Worm (Caenorhabditis elegans) whole organism, L2 larva: ENCODE results near the gene ZK1248.20.

Source experiments
- C34F6.9 ChIP-seq: fragments of 150-350 bp; optimal IDR thresholded peaks from 2 replicates; lab custom pipeline; 2014; ENCODE audit warnings: missing biosample characterization, missing genetic modification characterization
- F13H6.1 ChIP-seq: sonication (generic microtip); optimal IDR thresholded peaks from 2 replicates; lab custom pipeline; 2016; ENCODE audit warnings: missing genetic modification characterization, missing compliant biosample characterization
- R02D3.7 ChIP-seq: fragments of 150-350 bp; optimal IDR thresholded peaks from 2 replicates; lab custom pipeline; 2014; ENCODE audit warnings: missing biosample characterization, missing genetic modification characterization
- Y55F3AM.14 ChIP-seq: fragments of 200-800 bp; sonication (Bioruptor generic); optimal IDR thresholded peaks from 2 replicates; lab custom pipeline; 2018; ENCODE audit warnings: mild to moderate bottlenecking, missing genetic modification characterization, missing compliant biosample characterization
- ZK546.5 ChIP-seq: sonication (generic microtip); optimal IDR thresholded peaks from 2 replicates; lab custom pipeline; 2017; ENCODE audit warnings: missing biosample characterization, missing genetic modification characterization
- alr-1 ChIP-seq: fragments of 150-350 bp; optimal IDR thresholded peaks from 2 replicates; lab custom pipeline; 2014; ENCODE audit warnings: missing biosample characterization, missing genetic modification characterization
- aly-2 ChIP-seq: fragments of 150-350 bp; optimal IDR thresholded peaks from 2 replicates; lab custom pipeline; 2014; ENCODE audit warnings: missing biosample characterization, missing genetic modification characterization
- ama-1 ChIP-seq: fragments of 150-350 bp; optimal IDR thresholded peaks from 2 replicates; lab custom pipeline; 2018; ENCODE audit warnings: inconsistent platforms
- blmp-1 ChIP-seq: sonication (generic microtip); optimal IDR thresholded peaks from 2 replicates; lab custom pipeline; 2017; ENCODE audit warnings: missing genetic modification characterization, mild to moderate bottlenecking, missing compliant biosample characterization, antibody characterized with exemption, moderate library complexity; ENCODE audit not compliant: insufficient read depth
- ceh-16 ChIP-seq: fragments of 150-350 bp; optimal IDR thresholded peaks from 2 replicates; lab custom pipeline; 2014; ENCODE audit warnings: missing biosample characterization, missing genetic modification characterization
- ceh-82 ChIP-seq: fragments of 150-350 bp; optimal IDR thresholded peaks from 2 replicates; lab custom pipeline; 2014; ENCODE audit warnings: missing biosample characterization, missing genetic modification characterization
- crh-2 ChIP-seq: sonication (generic microtip); optimal IDR thresholded peaks from 2 replicates; lab custom pipeline; 2017; ENCODE audit warnings: missing biosample characterization, missing genetic modification characterization
- dmd-4 ChIP-seq: sonication (generic microtip); optimal IDR thresholded peaks from 2 replicates; lab custom pipeline; 2017; ENCODE audit warnings: missing biosample characterization, missing genetic modification characterization
- egl-27 ChIP-seq: sonication (generic microtip); optimal IDR thresholded peaks from 3 replicates; lab custom pipeline; 2017; ENCODE audit warnings: missing biosample characterization, missing genetic modification reagents, missing genetic modification characterization
- elt-1 ChIP-seq: fragments of 150-350 bp; optimal IDR thresholded peaks from 2 replicates; lab custom pipeline; 2014; ENCODE audit warnings: missing biosample characterization, missing genetic modification characterization
- elt-3 ChIP-seq: sonication (generic microtip); optimal IDR thresholded peaks from 2 replicates; lab custom pipeline; 2017; ENCODE audit warnings: missing biosample characterization, missing genetic modification characterization
- fos-1 ChIP-seq: fragments of 150-350 bp; optimal IDR thresholded peaks from 2 replicates; lab custom pipeline; 2014; ENCODE audit warnings: missing biosample characterization, missing genetic modification characterization
- gmeb-1 ChIP-seq: fragments of 150-350 bp; optimal IDR thresholded peaks from 2 replicates; lab custom pipeline; 2014; ENCODE audit warnings: missing biosample characterization, missing genetic modification characterization
- lin-11 ChIP-seq: fragments of 150-350 bp; sonication (generic microtip); optimal IDR thresholded peaks from 2 replicates; lab custom pipeline; 2014; ENCODE audit warnings: missing biosample characterization, missing genetic modification characterization, inconsistent platforms, mixed read lengths
- lin-13 ChIP-seq: fragments of 150-350 bp; optimal IDR thresholded peaks from 2 replicates; lab custom pipeline; 2014; ENCODE audit warnings: missing biosample characterization, missing genetic modification reagents, missing genetic modification characterization
- lin-39 ChIP-seq: fragments of 150-350 bp; optimal IDR thresholded peaks from 2 replicates; lab custom pipeline; 2014; ENCODE audit warnings: missing biosample characterization, missing genetic modification reagents, missing genetic modification characterization
- lsy-2 ChIP-seq, 2 experiments: fragments of 150-350 bp in 1 of 2; sonication (generic microtip) in 1 of 2; optimal IDR thresholded peaks; 2 replicates each; lab custom pipeline; 2014 to 2017; ENCODE audit warnings: missing biosample characterization in 2 of 2, missing genetic modification characterization in 2 of 2
- mab-5 ChIP-seq: fragments of 150-350 bp; optimal IDR thresholded peaks from 2 replicates; lab custom pipeline; 2014; ENCODE audit warnings: missing biosample characterization, missing genetic modification characterization
- mbf-1 ChIP-seq: sonication (generic microtip); optimal IDR thresholded peaks from 2 replicates; lab custom pipeline; 2017; ENCODE audit warnings: missing biosample characterization, missing genetic modification characterization
- mdl-1 ChIP-seq, 2 experiments: fragments of 150-350 bp in 1 of 2; sonication (generic microtip) in 1 of 2; optimal IDR thresholded peaks; 2 replicates each; lab custom pipeline; 2017; ENCODE audit warnings: missing biosample characterization in 2 of 2, missing genetic modification characterization in 2 of 2
- nhr-10 ChIP-seq: sonication (generic microtip); optimal IDR thresholded peaks from 2 replicates; lab custom pipeline; 2017; ENCODE audit warnings: missing biosample characterization, missing genetic modification characterization
- nhr-11 ChIP-seq: fragments of 150-350 bp; optimal IDR thresholded peaks from 2 replicates; lab custom pipeline; 2014; ENCODE audit warnings: missing biosample characterization, missing genetic modification characterization
- nhr-12 ChIP-seq: fragments of 150-350 bp; optimal IDR thresholded peaks from 2 replicates; lab custom pipeline; 2014; ENCODE audit warnings: missing biosample characterization, missing genetic modification characterization
- nhr-129 ChIP-seq: fragments of 150-350 bp; optimal IDR thresholded peaks from 2 replicates; lab custom pipeline; 2014; ENCODE audit warnings: missing biosample characterization, missing genetic modification characterization
- nhr-21 ChIP-seq: fragments of 150-350 bp; optimal IDR thresholded peaks from 2 replicates; lab custom pipeline; 2014; ENCODE audit warnings: missing biosample characterization, missing genetic modification characterization
- nhr-23 ChIP-seq: fragments of 150-350 bp; optimal IDR thresholded peaks from 2 replicates; lab custom pipeline; 2014; ENCODE audit warnings: missing biosample characterization, missing genetic modification reagents, missing genetic modification characterization
- nhr-237 ChIP-seq: fragments of 150-350 bp; optimal IDR thresholded peaks from 2 replicates; lab custom pipeline; 2014; ENCODE audit warnings: missing biosample characterization, missing genetic modification characterization
- nhr-25 ChIP-seq: fragments of 150-350 bp; sonication (generic microtip); optimal IDR thresholded peaks from 3 replicates; lab custom pipeline; 2014; ENCODE audit warnings: missing biosample characterization, missing genetic modification characterization
- nhr-6 ChIP-seq: fragments of 150-350 bp; optimal IDR thresholded peaks from 2 replicates; lab custom pipeline; 2014; ENCODE audit warnings: missing biosample characterization, missing genetic modification characterization
- nhr-77 ChIP-seq: fragments of 150-350 bp; optimal IDR thresholded peaks from 2 replicates; lab custom pipeline; 2014; ENCODE audit warnings: missing biosample characterization, missing genetic modification characterization
- peb-1 ChIP-seq: fragments of 150-350 bp; optimal IDR thresholded peaks from 2 replicates; lab custom pipeline; 2014; ENCODE audit warnings: missing biosample characterization, missing genetic modification characterization
- sem-4 ChIP-seq: fragments of 150-350 bp; optimal IDR thresholded peaks from 2 replicates; lab custom pipeline; 2014; ENCODE audit warnings: missing biosample characterization, missing genetic modification reagents, missing genetic modification characterization
- skn-1 ChIP-seq: sonication (generic microtip); optimal IDR thresholded peaks from 2 replicates; lab custom pipeline; 2017; ENCODE audit warnings: missing biosample characterization, missing genetic modification characterization
- sma-3 ChIP-seq: sonication (generic microtip); optimal IDR thresholded peaks from 2 replicates; lab custom pipeline; 2016; ENCODE audit warnings: missing genetic modification reagents, missing genetic modification characterization, missing compliant biosample characterization
- sma-9 ChIP-seq, 2 experiments: fragments of 150-350 bp in 1 of 2; sonication (generic microtip) in 1 of 2; optimal IDR thresholded peaks; 2 replicates each; lab custom pipeline; 2014 to 2016; ENCODE audit warnings: missing genetic modification characterization in 2 of 2, mild to moderate bottlenecking in 1 of 2, missing biosample characterization in 1 of 2, missing compliant biosample characterization in 1 of 2, missing genetic modification reagents in 1 of 2, moderate library complexity in 1 of 2
- snpc-4 ChIP-seq: fragments of 150-350 bp; optimal IDR thresholded peaks from 2 replicates; lab custom pipeline; 2014; ENCODE audit warnings: missing biosample characterization, missing genetic modification characterization
- unc-39 ChIP-seq: fragments of 150-350 bp; optimal IDR thresholded peaks from 2 replicates; lab custom pipeline; 2014; ENCODE audit warnings: missing biosample characterization, missing genetic modification characterization
- unc-55 ChIP-seq: fragments of 150-350 bp; sonication (generic microtip); optimal IDR thresholded peaks from 3 replicates; lab custom pipeline; 2014; ENCODE audit warnings: missing biosample characterization, missing genetic modification reagents, missing genetic modification characterization
- unc-62 ChIP-seq: fragments of 150-350 bp; optimal IDR thresholded peaks from 2 replicates; lab custom pipeline; 2014; ENCODE audit warnings: missing biosample characterization, missing genetic modification reagents, missing genetic modification characterization
- zag-1 ChIP-seq: fragments of 150-350 bp; optimal IDR thresholded peaks from 2 replicates; lab custom pipeline; 2014; ENCODE audit warnings: missing biosample characterization, missing genetic modification characterization
- ztf-1 ChIP-seq: fragments of 200-800 bp; sonication (Bioruptor generic); conservative IDR thresholded peaks from 2 replicates; pipeline ENCODE4 v1.3.6; 2022; ENCODE audit warnings: missing genetic modification characterization, missing compliant biosample characterization
- ztf-11 ChIP-seq: sonication (generic microtip); optimal IDR thresholded peaks from 2 replicates; lab custom pipeline; 2017; ENCODE audit warnings: missing biosample characterization, missing genetic modification characterization
- ztf-4 ChIP-seq: fragments of 150-350 bp; optimal IDR thresholded peaks from 2 replicates; lab custom pipeline; 2014; ENCODE audit warnings: missing biosample characterization, missing genetic modification characterization

The ZK1248.20 gene

DNA sequence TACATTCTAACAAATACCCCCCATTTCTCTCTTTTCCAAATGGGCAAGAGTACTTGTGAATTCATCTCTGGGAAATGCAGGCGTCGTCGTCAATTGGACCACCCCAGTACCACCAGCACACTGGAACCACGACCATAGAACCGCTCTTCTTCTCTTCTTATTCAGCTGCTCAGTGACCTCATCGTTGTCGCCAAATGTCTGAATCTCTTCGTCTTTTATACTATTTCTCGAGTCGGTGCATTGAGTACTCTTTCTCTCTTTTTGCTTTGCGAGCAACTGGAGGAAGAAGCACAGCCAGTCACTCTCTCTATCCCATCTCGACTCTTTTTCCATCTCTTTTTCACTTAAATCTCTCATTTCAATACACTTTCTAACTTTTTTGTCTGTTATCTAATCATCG is 36.6 kb upstream of the ZK1248.20 start (continued):
- no peak for TF ChIP-seq peb-1 (tag; lab: Kevin White, UChicago)

DNA sequence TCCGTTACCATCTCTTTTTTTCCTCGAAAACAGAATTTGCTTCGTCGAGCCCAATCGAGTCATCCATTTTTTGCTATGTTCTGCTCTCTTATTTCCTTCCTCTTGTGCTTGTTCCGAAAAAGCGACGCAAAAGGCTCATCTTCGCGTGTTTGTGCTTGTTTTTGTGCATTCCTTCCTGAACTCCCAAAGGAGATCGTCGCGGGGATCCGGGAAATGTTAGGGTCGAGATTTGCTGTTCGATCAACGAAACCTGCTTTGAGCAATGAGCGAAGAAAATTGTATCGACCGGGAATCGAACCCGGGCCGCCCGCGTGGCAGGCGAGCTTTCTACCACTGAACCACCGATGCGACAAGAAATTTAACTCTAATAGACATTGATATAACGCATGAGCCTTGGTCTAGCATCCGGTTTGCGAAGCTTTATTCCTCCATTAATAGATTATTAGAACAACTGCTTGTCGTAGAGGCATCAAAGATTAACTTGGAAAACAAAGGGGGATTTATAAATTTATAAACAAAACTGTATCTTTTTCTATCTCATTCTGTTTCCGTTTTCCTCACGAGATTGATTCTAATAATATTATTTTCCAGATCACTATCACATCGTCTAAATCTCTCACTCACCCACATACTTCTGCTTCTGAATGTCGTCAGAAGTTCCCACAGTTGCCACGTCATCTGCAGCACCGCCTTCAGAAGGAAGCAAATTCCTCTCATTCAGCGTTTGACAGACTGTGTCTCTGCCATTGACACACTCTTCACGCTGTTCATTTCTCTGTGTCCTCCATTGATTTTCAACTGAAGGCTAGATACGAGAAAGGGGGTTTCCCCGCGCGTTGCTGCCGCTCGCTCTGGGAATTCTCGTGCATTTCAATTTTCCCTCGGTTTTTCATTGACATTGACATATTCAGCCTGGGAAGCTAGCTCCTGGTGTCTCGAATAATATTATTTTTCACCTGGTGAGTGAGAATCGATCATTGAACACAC is 34.2 kb upstream of the ZK1248.20 start, which contains the start of gene K05F1.6:
Gene K05F1.6, plus strand, starts transcription at position 586 of the 987 bp plus-strand sequence.
- peak; percentile 62 for TF ChIP-seq sma-9 (GFP tag; optimal IDR thresholded peaks at IDR 0.05; lab: Kevin White, UChicago)
- TF ChIP-seq sma-9 (tag; optimal IDR thresholded peaks at IDR 0.05; lab: Kevin White, UChicago), result no peak
- TF ChIP-seq nhr-25 (tag; lab: Kevin White, UChicago), result no peak
- TF ChIP-seq ztf-1 (GFP tag; lab: Robert Waterston, UW), result no peak
- TF ChIP-seq unc-39, result no peak
- TF ChIP-seq lin-39 (tag; lab: Kevin White, UChicago), result no peak
- peak; percentile 29 for TF ChIP-seq fos-1 (tag; lab: Kevin White, UChicago)
- TF ChIP-seq F13H6.1, result peak; percentile 68
- TF ChIP-seq C34F6.9 (tag; lab: Kevin White, UChicago), result peak; percentile 21
- peak; percentile 48 for TF ChIP-seq lin-11 (tag; lab: Kevin White, UChicago)
- peak; percentile 10 for TF ChIP-seq unc-55
- no peak for TF ChIP-seq peb-1 (tag; lab: Kevin White, UChicago)
- peak; percentile 70 for TF ChIP-seq Y55F3AM.14 (GFP tag; lab: Kevin White, UChicago)
- TF ChIP-seq ztf-4 (tag; lab: Kevin White, UChicago), result no peak
- TF ChIP-seq sem-4 (tag; lab: Kevin White, UChicago), result peak; percentile 26
- peak; percentile 65 for TF ChIP-seq nhr-21 (tag; lab: Kevin White, UChicago)
- TF ChIP-seq skn-1 (tag; lab: Kevin White, UChicago), result no peak
- no peak for TF ChIP-seq elt-3 (tag; lab: Kevin White, UChicago)
- TF ChIP-seq nhr-23 (tag; lab: Kevin White, UChicago), result no peak
- no peak for TF ChIP-seq gmeb-1
- peak; percentile 63 for TF ChIP-seq crh-2
- no peak for TF ChIP-seq nhr-6 (tag; lab: Kevin White, UChicago)
- peak; percentile 63 for TF ChIP-seq sma-3 (GFP tag; lab: Kevin White, UChicago)
- no peak for TF ChIP-seq ama-1 (lab: Kevin White, UChicago)
- TF ChIP-seq ceh-82, result no peak
- no peak for TF ChIP-seq nhr-12 (tag; lab: Kevin White, UChicago)
- TF ChIP-seq snpc-4 (tag; lab: Kevin White, UChicago), result no peak
- no peak for TF ChIP-seq unc-62
- no peak for TF ChIP-seq blmp-1 (tag; lab: Kevin White, UChicago)
- TF ChIP-seq nhr-237 (tag; lab: Kevin White, UChicago), result no peak
- no peak for TF ChIP-seq mdl-1 (tag; optimal IDR thresholded peaks at IDR 0.05; lab: Kevin White, UChicago)
- peak; percentile 59 for TF ChIP-seq nhr-129 (tag; lab: Kevin White, UChicago)
- TF ChIP-seq ceh-16 (tag; lab: Kevin White, UChicago), result no peak
- TF ChIP-seq alr-1 (tag; lab: Kevin White, UChicago), result no peak
- TF ChIP-seq R02D3.7 (tag; lab: Kevin White, UChicago), result no peak
- TF ChIP-seq ZK546.5, result no peak
- no peak for TF ChIP-seq nhr-11 (tag; lab: Kevin White, UChicago)
- no peak for TF ChIP-seq aly-2 (tag; lab: Kevin White, UChicago)
- no peak for TF ChIP-seq egl-27
- TF ChIP-seq elt-1 (tag; lab: Kevin White, UChicago), result no peak
- TF ChIP-seq mab-5 (tag; lab: Kevin White, UChicago), result no peak
- TF ChIP-seq nhr-77, result no peak
- no peak for TF ChIP-seq ztf-11 (tag; lab: Kevin White, UChicago)
- TF ChIP-seq zag-1, result no peak
- no peak for TF ChIP-seq nhr-10 (tag; lab: Kevin White, UChicago)
- TF ChIP-seq mbf-1 (tag; lab: Kevin White, UChicago), result no peak
- TF ChIP-seq dmd-4 (tag; lab: Kevin White, UChicago), result no peak
- TF ChIP-seq lsy-2 (tag; optimal IDR thresholded peaks at IDR 0.05; lab: Kevin White, UChicago), result peak; percentile 28 to 50
- TF ChIP-seq lin-13 (GFP tag; lab: Kevin White, UChicago), result peak; percentile 70
